Worm (Caenorhabditis elegans) whole organism, midembryonic: ENCODE measurements around the gene C05C8.8.

Source experiments
- T22C8.4 ChIP-seq: fragments of 200-800 bp; sonication (Bioruptor generic); IDR thresholded peaks from 2 replicates; pipeline ENCODE4 v1.3.6; 2022; ENCODE audit warnings: missing genetic modification characterization, missing compliant biosample characterization
- cog-1 ChIP-seq: sonication (generic microtip); optimal IDR thresholded peaks from 2 replicates; lab custom pipeline; 2016; ENCODE audit warnings: missing genetic modification characterization, missing compliant biosample characterization
- flt-1 ChIP-seq: fragments of 200-800 bp; sonication (Bioruptor generic); IDR thresholded peaks from 2 replicates; pipeline ENCODE4 v1.3.6; 2022; ENCODE audit warnings: missing genetic modification characterization, missing compliant biosample characterization
- klf-2 ChIP-seq: fragments of 200-800 bp; sonication (Bioruptor generic); conservative IDR thresholded peaks from 2 replicates; pipeline ENCODE4 v1.3.6; 2022; ENCODE audit warnings: missing genetic modification reagents, missing genetic modification characterization, missing compliant biosample characterization
- med-1 ChIP-seq: sonication (generic microtip); optimal IDR thresholded peaks from 2 replicates; lab custom pipeline; 2017; ENCODE audit warnings: missing genetic modification characterization, mild to moderate bottlenecking, missing compliant biosample characterization, antibody characterized with exemption, missing genetic modification reagents; ENCODE audit not compliant: insufficient read depth
- ref-1 ChIP-seq: fragments of 200-800 bp; sonication (Bioruptor generic); conservative IDR thresholded peaks from 2 replicates; pipeline ENCODE4 v1.3.6; 2022; ENCODE audit warnings: missing genetic modification reagents, missing genetic modification characterization, missing compliant biosample characterization
- tab-1 ChIP-seq: fragments of 200-800 bp; sonication (Bioruptor generic); IDR thresholded peaks from 2 replicates; pipeline ENCODE4 v1.3.6; 2022; ENCODE audit warnings: missing genetic modification characterization, missing compliant biosample characterization
- ztf-23 ChIP-seq: fragments of 200-800 bp; sonication (Bioruptor generic); IDR thresholded peaks from 2 replicates; pipeline ENCODE4 v1.3.6; 2022; ENCODE audit warnings: missing genetic modification reagents, missing genetic modification characterization, missing compliant biosample characterization
- ztf-29 ChIP-seq: fragments of 200-800 bp; sonication (Bioruptor generic); IDR thresholded peaks from 2 replicates; pipeline ENCODE4 v1.3.6; 2022; ENCODE audit warnings: missing genetic modification reagents, missing genetic modification characterization, missing compliant biosample characterization

DNA sequence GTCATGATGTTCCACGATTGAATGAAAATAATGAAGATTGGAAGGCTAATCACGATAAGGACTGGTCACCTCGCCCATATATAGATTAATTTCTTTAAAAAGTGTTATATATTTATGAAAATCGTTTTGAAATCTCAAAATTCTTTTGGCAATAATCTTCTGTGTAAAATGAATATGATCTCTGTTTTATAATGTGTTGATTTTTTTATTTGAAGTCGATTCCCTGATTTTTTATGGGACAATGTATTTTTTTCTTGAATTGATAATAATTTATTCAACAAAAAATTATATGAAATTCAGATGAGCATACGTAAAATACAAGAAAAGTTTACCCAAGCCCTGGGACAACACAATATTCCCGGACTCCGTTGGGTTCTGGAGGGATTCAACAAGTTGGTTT is 15.5 kb downstream of the C05C8.8 start, which contains the start of gene C05C8.1:
- TF ChIP-seq ztf-29 (GFP tag; lab: Robert Waterston, UW) (no peak), tab-1 (GFP tag; lab: Robert Waterston, UW) (no peak), flt-1 (no peak), cog-1 (tag; lab: Kevin White, UChicago) (no peak), T22C8.4 (GFP tag; lab: Robert Waterston, UW) (no peak), ref-1 (no peak), klf-2 (no peak), med-1 (no peak), ztf-23 (GFP tag; lab: Robert Waterston, UW) (no peak)
